Worm (Caenorhabditis elegans): ENCODE measurements around the gene srt-4.
"Not testable (repeated sequence)": the region's sequence is repeated elsewhere in the genome, so short reads cannot be mapped to it uniquely, and the experiment has no call there.

srt-4 gene

ce11 chrV:2575716-2576115, 2.0 kb upstream of the srt-4 start:
- TF ChIP-seq mab-9 (GFP tag; IDR thresholded peaks at IDR 0.05) (no peak), nhr-71 (tag; optimal IDR thresholded peaks at IDR 0.05) (no peak), mep-1 (tag; optimal IDR thresholded peaks at IDR 0.05) (no peak), nhr-11 (tag; optimal IDR thresholded peaks at IDR 0.05) (no peak), ztf-4 (tag; optimal IDR thresholded peaks at IDR 0.05) (no peak), nhr-90 (tag; optimal IDR thresholded peaks at IDR 0.05; ENCODE audit: poor library complexity) (no peak), vab-15 (tag; optimal IDR thresholded peaks at IDR 0.05) (no peak), grh-1 (GFP tag; IDR thresholded peaks at IDR 0.05) (no peak), isw-1 (GFP tag; IDR thresholded peaks at IDR 0.05) (no peak), nhr-85 (tag) (no peak), efl-1 (optimal IDR thresholded peaks at IDR 0.05) (no peak), efl-1 (GFP tag; optimal IDR thresholded peaks at IDR 0.05 in 1 of 2) (no peak), nhr-84 (tag; optimal IDR thresholded peaks at IDR 0.05) (no peak), tlp-1 (tag; optimal IDR thresholded peaks at IDR 0.05) (no peak), egl-27 (tag; optimal IDR thresholded peaks at IDR 0.05) (no peak), fkh-10 (GFP tag; optimal IDR thresholded peaks at IDR 0.05) (no peak), nhr-47 (tag; optimal IDR thresholded peaks at IDR 0.05) (no peak), lir-3 (tag; optimal IDR thresholded peaks at IDR 0.05; ENCODE audit: poor library complexity) (no peak)

DNA sequence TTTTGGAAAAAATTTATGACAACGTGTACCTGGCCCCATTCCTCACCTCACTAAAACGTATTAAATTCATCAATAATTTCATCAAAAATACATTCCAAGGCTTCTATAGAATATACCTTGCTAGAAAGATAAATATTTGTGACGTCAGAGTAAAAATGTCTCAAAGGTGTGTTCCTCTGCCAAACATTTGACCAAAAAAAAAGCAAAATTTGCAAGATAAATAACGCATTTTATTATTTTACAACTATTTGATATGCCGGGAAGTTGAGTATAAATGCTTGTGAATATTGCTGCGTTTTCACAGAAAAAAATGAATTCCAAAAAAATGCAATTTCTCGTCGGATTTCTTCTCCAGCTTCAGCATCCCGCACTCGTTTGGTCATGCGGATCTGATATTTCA, 2.9 kb downstream of the srt-4 start, which contains the start of gene C29G2.3:
Gene C29G2.3, plus strand, starts transcription at position 301 of the 400 bp plus-strand sequence.
- TF ChIP-seq jun-1 (tag; optimal IDR thresholded peaks at IDR 0.05) (no peak), isw-1 (GFP tag; IDR thresholded peaks at IDR 0.05) (no peak)

DNA sequence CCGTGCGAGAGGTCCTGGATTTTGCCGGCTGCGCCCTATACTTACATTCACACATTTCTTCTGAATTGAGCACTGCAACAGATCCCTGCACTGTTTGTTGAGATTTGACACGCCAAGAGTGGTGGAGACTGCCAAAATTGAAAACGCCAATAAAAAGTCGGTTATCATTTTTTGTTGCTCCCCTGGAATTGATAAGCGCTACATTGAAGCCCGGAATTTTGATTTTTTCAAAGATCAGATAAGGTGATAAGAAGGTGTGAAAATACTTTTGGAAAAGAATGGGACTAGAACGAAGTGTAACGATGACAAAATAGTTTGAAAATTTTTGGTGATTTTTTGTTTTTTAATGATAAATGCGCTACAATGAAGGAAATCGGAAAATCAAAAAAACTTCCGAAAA, 8.0 kb downstream of the srt-4 start, which contains the start of gene C29G2.6:
Gene C29G2.6, minus strand, starts transcription at position 182 of the 400 bp plus-strand sequence.
- TF ChIP-seq snu-23 (GFP tag; optimal IDR thresholded peaks at IDR 0.05) (no peak), elt-2 (tag; optimal IDR thresholded peaks at IDR 0.05) (peak; percentile 54)

- no peak for TF ChIP-seq ama-1 (optimal IDR thresholded peaks at IDR 0.05)
- no peak for TF ChIP-seq nhr-84 (tag; optimal IDR thresholded peaks at IDR 0.05)
- TF ChIP-seq nhr-19 (GFP tag; conservative IDR thresholded peaks at IDR 0.05) = no peak
- TF ChIP-seq ztf-4 (tag; optimal IDR thresholded peaks at IDR 0.05) = no peak
- TF ChIP-seq ceh-90 (tag; optimal IDR thresholded peaks at IDR 0.05) = no peak
- TF ChIP-seq vab-15 (tag; optimal IDR thresholded peaks at IDR 0.05) = no peak
- TF ChIP-seq skn-1 (tag; optimal IDR thresholded peaks at IDR 0.05) = no peak
- TF ChIP-seq dsc-1 (tag; optimal IDR thresholded peaks at IDR 0.05) = no peak
Observed at ce11 chrV:2589834-2590233, 12.1 kb downstream of the srt-4 start.

- TF ChIP-seq vab-15 (tag; optimal IDR thresholded peaks at IDR 0.05) (no peak), skn-1 (tag; optimal IDR thresholded peaks at IDR 0.05) (no peak), zip-4 (GFP tag; optimal IDR thresholded peaks at IDR 0.05) (no peak), efl-1 (optimal IDR thresholded peaks at IDR 0.05) (no peak), efl-1 (GFP tag; optimal IDR thresholded peaks at IDR 0.05 in 1 of 2) (peak in 1 of 2 experiments; percentile 85), elt-2 (tag; optimal IDR thresholded peaks at IDR 0.05) (peak; percentile 27)
Observed at ce11 chrV:2592173-2592676, 14.5 kb downstream of the srt-4 start, which contains the start of gene irg-3. irg-3 (plus strand) TSS chrV:2592591.

- TF ChIP-seq nhr-28 (tag; optimal IDR thresholded peaks at IDR 0.05) (no peak), ztf-4 (tag; optimal IDR thresholded peaks at IDR 0.05) (no peak), nhr-20 (tag; optimal IDR thresholded peaks at IDR 0.05) (no peak), nhr-84 (tag; optimal IDR thresholded peaks at IDR 0.05) (no peak)
Observed at ce11 chrV:2595720-2596119, 18.0 kb downstream of the srt-4 start.

ce11 chrV:2598830-2599229, 21.1 kb downstream of the srt-4 start, which contains the start of gene F53E10.5:
F53E10.5 (minus strand) TSS chrV:2598930.
- TF ChIP-seq swsn-7, vab-15, nhr-237 (tag; optimal IDR thresholded peaks at IDR 0.05): not testable (repeated sequence)
